Fruit fly (Drosophila melanogaster) whole organism, prepupa: ENCODE data around the gene CG17597.

Experiments
- CG10669 ChIP-seq: fragments of 200-800 bp; sonication (Bioruptor generic); optimal IDR thresholded peaks from 3 replicates; lab custom pipeline; 2018; ENCODE audit warnings: missing biosample characterization, mild to moderate bottlenecking, missing genetic modification characterization, moderate library complexity
- CG11294 ChIP-seq: fragments of 200-800 bp; sonication (Bioruptor generic); IDR thresholded peaks from 2 replicates; pipeline ENCODE4 v1.3.6; 2022; ENCODE audit warnings: missing biosample characterization, missing genetic modification characterization
- CG11762 ChIP-seq: fragments of 200-800 bp; sonication (Bioruptor generic); optimal IDR thresholded peaks from 3 replicates; lab custom pipeline; 2016; ENCODE audit warnings: missing biosample characterization, missing genetic modification characterization; ENCODE audit not compliant: insufficient read depth
- CG1621 ChIP-seq: fragments of 200-800 bp; sonication (Bioruptor generic); optimal IDR thresholded peaks from 3 replicates; lab custom pipeline; 2018; ENCODE audit warnings: missing biosample characterization, mild to moderate bottlenecking, missing genetic modification characterization
- CG16779 ChIP-seq: fragments of 200-800 bp; sonication (Bioruptor generic); optimal IDR thresholded peaks from 3 replicates; lab custom pipeline; 2017; ENCODE audit warnings: missing biosample characterization, mild to moderate bottlenecking, missing genetic modification characterization
- CG3032 ChIP-seq: fragments of 200-800 bp; optimal IDR thresholded peaks from 2 replicates; lab custom pipeline; 2019; ENCODE audit warnings: missing biosample characterization, mild to moderate bottlenecking, missing genetic modification characterization, moderate library complexity
- CG32006 ChIP-seq: fragments of 200-800 bp; sonication (Bioruptor generic); optimal IDR thresholded peaks from 3 replicates; lab custom pipeline; 2017; ENCODE audit warnings: missing biosample characterization, mild to moderate bottlenecking, missing genetic modification characterization
- CG34406 ChIP-seq: fragments of 200-800 bp; sonication (Bioruptor generic); optimal IDR thresholded peaks from 3 replicates; lab custom pipeline; 2016; ENCODE audit warnings: missing biosample characterization, missing genetic modification characterization
- CG3919 ChIP-seq: fragments of 200-800 bp; sonication (Bioruptor generic); optimal IDR thresholded peaks from 3 replicates; lab custom pipeline; 2016; ENCODE audit warnings: missing biosample characterization, missing genetic modification characterization
- CG4318 ChIP-seq: fragments of 200-800 bp; sonication (Bioruptor generic); optimal IDR thresholded peaks from 3 replicates; lab custom pipeline; 2017; ENCODE audit warnings: missing biosample characterization, mild to moderate bottlenecking, missing genetic modification characterization
- CG6163 ChIP-seq: fragments of 200-800 bp; sonication (Bioruptor generic); IDR thresholded peaks from 3 replicates; pipeline ENCODE4 v1.3.6; 2022; ENCODE audit warnings: missing biosample characterization, missing genetic modification characterization
- CG6276 ChIP-seq: fragments of 200-800 bp; sonication (Bioruptor generic); optimal IDR thresholded peaks from 2 replicates; lab custom pipeline; 2017; ENCODE audit warnings: missing biosample characterization, mild to moderate bottlenecking, missing genetic modification characterization
- CG6792 ChIP-seq: fragments of 200-800 bp; sonication (Bioruptor generic); optimal IDR thresholded peaks from 3 replicates; lab custom pipeline; 2016; ENCODE audit warnings: missing biosample characterization, missing genetic modification characterization
- CG6808 ChIP-seq: fragments of 200-800 bp; sonication (Bioruptor generic); optimal IDR thresholded peaks from 3 replicates; lab custom pipeline; 2017; ENCODE audit warnings: missing biosample characterization, missing genetic modification characterization, mild to moderate bottlenecking, moderate library complexity, missing genetic modification reagents
- CG8119 ChIP-seq: fragments of 200-800 bp; sonication (Bioruptor generic); IDR thresholded peaks from 3 replicates; pipeline ENCODE4 v1.3.6; 2022; ENCODE audit warnings: missing biosample characterization, missing genetic modification characterization
- CG8319 ChIP-seq: fragments of 200-800 bp; sonication (Bioruptor generic); optimal IDR thresholded peaks from 3 replicates; lab custom pipeline; 2016; ENCODE audit warnings: missing biosample characterization, missing genetic modification characterization
- CG9139 ChIP-seq: fragments of 200-800 bp; sonication (Bioruptor generic); optimal IDR thresholded peaks from 3 replicates; lab custom pipeline; 2017; ENCODE audit warnings: missing biosample characterization, mild to moderate bottlenecking, missing genetic modification characterization
- Eip78C ChIP-seq: fragments of 200-800 bp; sonication (Bioruptor generic); peaks from one replicate; lab custom pipeline; 2016; ENCODE audit warnings: missing biosample characterization, missing genetic modification characterization
- Ets96B ChIP-seq: fragments of 200-800 bp; optimal IDR thresholded peaks from 2 replicates; lab custom pipeline; 2019; ENCODE audit warnings: missing biosample characterization, mild to moderate bottlenecking, missing genetic modification characterization, moderate library complexity
- Gug ChIP-seq: fragments of 200-800 bp; sonication (Bioruptor generic); IDR thresholded peaks from 2 replicates; pipeline ENCODE4 v1.3.6; 2022; ENCODE audit warnings: missing biosample characterization, missing genetic modification characterization
- Lpt ChIP-seq: fragments of 200-800 bp; sonication (Bioruptor generic); optimal IDR thresholded peaks from 3 replicates; lab custom pipeline; 2016; ENCODE audit warnings: missing biosample characterization, missing genetic modification characterization
- OdsH ChIP-seq: fragments of 200-800 bp; sonication (Bioruptor generic); optimal IDR thresholded peaks from 3 replicates; lab custom pipeline; 2016; ENCODE audit warnings: missing biosample characterization, missing genetic modification characterization
- achi ChIP-seq: fragments of 200-800 bp; sonication (Bioruptor generic); optimal IDR thresholded peaks from 3 replicates; lab custom pipeline; 2016; ENCODE audit warnings: missing biosample characterization, missing genetic modification characterization
- acj6 ChIP-seq: fragments of 200-800 bp; sonication (Bioruptor generic); optimal IDR thresholded peaks from 3 replicates; lab custom pipeline; 2016; ENCODE audit warnings: missing biosample characterization, missing genetic modification characterization
- cyc ChIP-seq: fragments of 200-800 bp; sonication (Bioruptor generic); optimal IDR thresholded peaks from 3 replicates; lab custom pipeline; 2016; ENCODE audit warnings: missing biosample characterization, missing genetic modification characterization
- dsx ChIP-seq: fragments of 200-800 bp; optimal IDR thresholded peaks from 3 replicates; lab custom pipeline; 2019; ENCODE audit warnings: missing biosample characterization, mild to moderate bottlenecking, missing genetic modification characterization, moderate library complexity; ENCODE audit not compliant: poor library complexity, severe bottlenecking
- fd59A ChIP-seq: fragments of 200-800 bp; sonication (Bioruptor generic); optimal IDR thresholded peaks from 2 replicates; lab custom pipeline; 2017; ENCODE audit warnings: missing biosample characterization, mild to moderate bottlenecking, missing genetic modification characterization, missing genetic modification reagents
- fkh ChIP-seq: fragments of 200-800 bp; sonication (Bioruptor generic); optimal IDR thresholded peaks from 3 replicates; lab custom pipeline; 2017; ENCODE audit warnings: missing biosample characterization, mild to moderate bottlenecking, missing genetic modification characterization, moderate library complexity
- net ChIP-seq: fragments of 200-800 bp; sonication (Bioruptor generic); optimal IDR thresholded peaks from 3 replicates; lab custom pipeline; 2016; ENCODE audit warnings: missing biosample characterization, missing genetic modification characterization
- salr ChIP-seq, 2 experiments: fragments of 200-800 bp; sonication (Bioruptor generic); optimal IDR thresholded peaks; 3 replicates each; lab custom pipeline; 2016 to 2018; ENCODE audit warnings: missing biosample characterization in 2 of 2, missing genetic modification characterization in 2 of 2, mild to moderate bottlenecking in 1 of 2
- ss ChIP-seq, 2 experiments: fragments of 200-800 bp; sonication (Bioruptor generic); optimal IDR thresholded peaks; 2 replicates in 1 of 2; 3 replicates in 1 of 2; lab custom pipeline; 2017 to 2018; ENCODE audit warnings: mild to moderate bottlenecking in 2 of 2, missing biosample characterization in 2 of 2, missing genetic modification characterization in 2 of 2, moderate library complexity in 1 of 2
- topi ChIP-seq: fragments of 200-800 bp; sonication (Bioruptor generic); optimal IDR thresholded peaks from 3 replicates; lab custom pipeline; 2016; ENCODE audit warnings: missing biosample characterization, missing genetic modification characterization
- vri ChIP-seq: fragments of 200-800 bp; sonication (Bioruptor generic); optimal IDR thresholded peaks from 3 replicates; lab custom pipeline; 2016; ENCODE audit warnings: missing biosample characterization, mild to moderate bottlenecking, missing genetic modification characterization

The CG17597 gene

DNA sequence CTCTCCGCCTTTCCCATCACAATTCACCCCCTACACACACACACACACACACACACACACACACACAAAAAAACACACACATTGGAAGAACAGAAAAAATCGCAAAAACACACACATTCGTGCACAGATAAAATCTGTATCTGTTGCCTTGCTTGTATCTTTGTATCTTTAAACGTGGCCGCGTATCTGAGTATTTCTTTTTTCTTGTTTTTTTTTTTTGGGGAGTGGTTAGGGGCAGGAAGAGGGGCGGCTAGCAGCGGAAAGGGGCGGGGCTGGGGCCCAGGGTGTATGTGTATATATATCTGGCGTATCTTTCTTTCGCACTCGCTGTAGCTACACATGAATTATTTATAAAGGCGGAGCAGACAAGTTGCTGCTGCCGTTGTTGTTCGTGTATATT is 35.6 kb upstream of the CG17597 start:
- TF ChIP-seq CG9139 (GFP tag; lab: Kevin White, UChicago) = no peak
- TF ChIP-seq CG3919 = no peak
- TF ChIP-seq net = peak; percentile 62
- no peak for TF ChIP-seq CG6792 (GFP tag; lab: Kevin White, UChicago)
- peak; percentile 1 for TF ChIP-seq CG6808 (GFP tag; lab: Kevin White, UChicago)
- TF ChIP-seq Ets96B (tag; lab: Kevin White, UChicago) = no peak
- no peak for TF ChIP-seq topi (GFP tag; lab: Kevin White, UChicago)
- no peak for TF ChIP-seq acj6 (GFP tag; lab: Kevin White, UChicago)
- peak; percentile 45 to 58 for TF ChIP-seq ss (GFP tag; optimal IDR thresholded peaks at IDR 0.05; lab: Kevin White, UChicago)
- no peak for TF ChIP-seq CG3032
- no peak for TF ChIP-seq CG4318 (GFP tag; lab: Kevin White, UChicago)
- peak; percentile 51; the same call in 1 of the 3 replicates for TF ChIP-seq CG6163 (GFP tag; lab: Robert Waterston, UW)
- TF ChIP-seq CG34406 (GFP tag; lab: Kevin White, UChicago) = peak; percentile 52
- no peak for TF ChIP-seq Eip78C (GFP tag; lab: Kevin White, UChicago)
- no peak for TF ChIP-seq CG6276 (GFP tag; lab: Kevin White, UChicago)
- TF ChIP-seq fd59A (GFP tag; lab: Kevin White, UChicago) = peak; percentile 42
- no peak for TF ChIP-seq vri (GFP tag; lab: Kevin White, UChicago)
- TF ChIP-seq salr (GFP tag; optimal IDR thresholded peaks at IDR 0.05; lab: Kevin White, UChicago) = peak; percentile 32 to 51
- TF ChIP-seq achi (GFP tag; lab: Kevin White, UChicago) = peak; percentile 62
- TF ChIP-seq Gug (GFP tag; lab: Robert Waterston, UW) = no peak
- TF ChIP-seq OdsH (GFP tag; lab: Kevin White, UChicago) = peak; percentile 34
- peak; percentile 41 for TF ChIP-seq CG1621 (tag; lab: Kevin White, UChicago)
- no peak for TF ChIP-seq CG11762
- TF ChIP-seq Lpt (GFP tag; lab: Kevin White, UChicago) = no peak
- no peak for TF ChIP-seq CG10669 (GFP tag; lab: Kevin White, UChicago)
- TF ChIP-seq dsx (GFP tag; lab: Kevin White, UChicago) = peak; percentile 12
- TF ChIP-seq cyc = no peak
- no peak for TF ChIP-seq CG32006 (GFP tag; lab: Kevin White, UChicago)
- TF ChIP-seq CG8119 (GFP tag; lab: Robert Waterston, UW) = 0 out of 3 replicates have a peak, but pooled peaks have one; percentile 14
- no peak for TF ChIP-seq CG8319 (GFP tag; lab: Kevin White, UChicago)

DNA sequence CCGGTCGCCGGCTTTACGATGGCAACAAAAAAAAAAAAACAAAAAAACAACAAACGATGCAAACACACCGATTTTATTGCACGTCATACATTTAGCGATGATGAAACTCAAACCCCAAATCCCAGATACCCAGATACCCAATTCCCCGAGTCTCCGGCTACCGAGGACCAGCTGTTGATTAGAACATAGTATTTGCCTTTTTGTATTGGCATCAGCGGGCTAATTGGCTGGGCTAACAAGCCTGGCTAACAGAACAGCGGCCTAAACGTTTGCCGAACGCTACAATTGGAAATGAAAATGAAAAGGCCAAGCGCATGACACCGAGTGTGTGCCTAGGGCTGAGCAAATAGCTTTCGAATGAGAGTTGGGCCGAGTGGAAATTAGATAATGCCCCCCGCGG is 34.0 kb upstream of the CG17597 start:
- no peak for TF ChIP-seq Ets96B (tag; lab: Kevin White, UChicago)
- no peak for TF ChIP-seq CG16779 (tag; lab: Kevin White, UChicago)
- TF ChIP-seq CG6163 (GFP tag; lab: Robert Waterston, UW) = no peak
- TF ChIP-seq fkh = peak; percentile 50

DNA sequence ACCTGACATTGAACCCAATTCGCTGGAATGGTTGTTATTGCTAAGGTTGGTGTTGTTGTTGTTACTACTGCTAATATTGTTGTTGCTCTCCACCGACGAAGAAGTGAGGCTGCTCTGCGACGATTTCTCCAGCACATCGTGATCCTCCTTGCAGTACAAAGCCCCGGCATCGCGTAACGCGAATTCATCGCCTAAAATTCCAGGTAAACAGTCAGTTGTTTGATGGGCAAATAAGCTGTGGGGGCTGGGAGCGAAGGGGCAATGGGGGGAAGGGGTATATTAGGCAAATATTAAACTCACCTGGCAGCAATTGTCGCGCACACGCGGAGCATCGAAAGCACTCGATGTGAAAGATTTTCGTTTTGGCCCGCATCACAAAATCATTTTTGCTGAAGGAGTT is 33.1 kb upstream of the CG17597 start:
- no peak for TF ChIP-seq Lpt (GFP tag; lab: Kevin White, UChicago)
- peak; percentile 72 for TF ChIP-seq fkh
- 0 out of 3 replicates have a peak, but pooled peaks have one; percentile 6 for TF ChIP-seq CG6163 (GFP tag; lab: Robert Waterston, UW)
- no peak for TF ChIP-seq CG11294 (GFP tag; lab: Robert Waterston, UW)

DNA sequence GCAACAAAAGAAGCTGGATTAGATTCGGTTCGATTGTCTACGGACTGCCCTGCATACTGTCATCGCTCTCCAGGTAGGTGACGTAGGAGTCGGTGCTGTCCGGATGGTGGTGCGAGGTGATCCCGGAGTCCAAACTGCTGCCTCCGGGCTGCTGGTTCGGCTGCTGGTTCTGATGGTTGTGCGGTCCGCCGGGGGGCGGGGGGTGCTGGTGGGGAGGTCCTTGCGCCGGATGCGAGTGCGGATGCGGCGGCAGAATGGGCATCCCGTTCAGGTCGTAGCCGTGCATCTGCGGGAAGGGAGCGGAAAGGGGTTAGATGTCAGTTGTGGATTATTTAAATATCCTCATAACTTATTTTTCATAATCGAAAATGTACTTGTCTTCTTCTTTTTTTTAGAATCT is 30.0 kb upstream of the CG17597 start:
- TF ChIP-seq CG34406 (GFP tag; lab: Kevin White, UChicago) (no peak), fd59A (GFP tag; lab: Kevin White, UChicago) (no peak)
- TF ChIP-seq, all 60 proteins: peak for 0
